Worm (Caenorhabditis elegans): ENCODE data around the gene Y43E12A.2.

The Y43E12A.2 gene

DNA sequence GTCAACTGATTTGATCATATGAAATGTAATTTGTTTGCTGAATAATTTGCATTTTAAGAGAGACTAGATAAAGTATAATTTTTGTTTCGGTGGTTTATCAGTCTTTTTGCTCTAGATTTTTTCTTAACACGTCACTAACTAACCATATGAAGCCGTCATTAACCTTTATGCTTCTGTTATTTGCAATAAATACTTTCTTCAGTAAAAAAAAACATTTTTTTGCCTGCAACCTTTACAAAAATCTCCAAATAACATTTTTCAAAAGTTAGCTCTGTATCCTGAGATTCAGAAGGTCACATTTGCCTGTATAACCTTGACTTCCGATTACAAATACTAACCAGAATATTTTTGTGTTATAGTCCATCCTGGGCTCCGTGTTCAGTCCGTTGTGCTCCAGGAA lies 11.1 kb upstream of the Y43E12A.2 start:
- no peak for TF ChIP-seq hlh-11 (tag; optimal IDR thresholded peaks at IDR 0.05)
- no peak for TF ChIP-seq ZK546.5 (tag; optimal IDR thresholded peaks at IDR 0.05)
- TF ChIP-seq lim-7 (GFP tag; IDR thresholded peaks at IDR 0.05) = no peak
- peak; percentile 91 for TF ChIP-seq aha-1 (tag)
- TF ChIP-seq nhr-11 (tag; optimal IDR thresholded peaks at IDR 0.05) = no peak

DNA sequence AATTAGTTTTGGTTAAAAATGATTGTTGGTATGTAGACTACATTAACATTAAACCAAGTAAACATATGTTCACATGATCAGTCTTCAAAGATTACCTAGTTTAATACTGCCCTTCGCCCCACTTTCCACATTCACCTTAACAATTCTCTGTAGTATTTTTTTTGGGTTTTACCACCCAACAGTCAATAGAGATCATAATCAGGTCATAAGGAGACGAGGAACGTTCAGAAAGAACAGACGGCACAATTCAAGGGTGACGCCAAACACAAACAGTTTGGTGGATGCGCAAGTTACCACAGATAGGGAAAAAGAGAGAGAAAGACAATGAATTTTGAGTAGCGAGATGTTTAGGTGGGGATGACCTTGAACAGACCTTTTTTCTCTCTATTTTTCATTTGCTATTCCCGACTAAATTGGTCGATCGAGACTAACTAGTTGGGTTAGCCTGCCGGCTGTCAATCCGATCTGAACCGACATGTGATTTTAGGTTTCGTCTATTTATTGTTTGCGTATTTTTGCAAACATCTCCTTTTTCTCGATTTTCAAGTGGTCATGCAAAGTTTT lies 10.1 kb upstream of the Y43E12A.2 start:
- TF ChIP-seq Y48G9A.11 (GFP tag; IDR thresholded peaks at IDR 0.05) (no peak), daf-8 (GFP tag; IDR thresholded peaks at IDR 0.05) (no peak), pha-4 (GFP tag; IDR thresholded peaks at IDR 0.05) (no peak), pha-4 (tag; optimal IDR thresholded peaks at IDR 0.05) (no peak), nhr-102 (tag; optimal IDR thresholded peaks at IDR 0.05) (no peak), hmg-1.1 (GFP tag; IDR thresholded peaks at IDR 0.05) (no peak), mxl-3 (GFP tag; optimal IDR thresholded peaks at IDR 0.05) (peak; percentile 28), duxl-1 (tag; optimal IDR thresholded peaks at IDR 0.05; ENCODE audit: poor library complexity) (no peak), mxl-2 (GFP tag; conservative IDR thresholded peaks at IDR 0.05) (no peak), lin-1 (GFP tag; IDR thresholded peaks at IDR 0.05) (no peak), fkh-10 (GFP tag; optimal IDR thresholded peaks at IDR 0.05) (no peak), arid-1 (GFP tag; conservative IDR thresholded peaks at IDR 0.05) (no peak), zag-1 (tag; optimal IDR thresholded peaks at IDR 0.05) (no peak), rbr-2 (tag; optimal IDR thresholded peaks at IDR 0.05) (no peak), nhr-48 (tag; optimal IDR thresholded peaks at IDR 0.05) (no peak), ceh-32 (tag; optimal IDR thresholded peaks at IDR 0.05; ENCODE audit: poor library complexity) (no peak), zfp-3 (GFP tag; conservative IDR thresholded peaks at IDR 0.05) (no peak), vab-7 (GFP tag; IDR thresholded peaks at IDR 0.05) (no peak), Y75B8A.6 (GFP tag; IDR thresholded peaks at IDR 0.05) (no peak), nhr-76 (tag; optimal IDR thresholded peaks at IDR 0.05) (no peak), snpc-4 (tag; optimal IDR thresholded peaks at IDR 0.05) (no peak), nhr-6 (tag; optimal IDR thresholded peaks at IDR 0.05) (no peak), ceh-82 (tag; optimal IDR thresholded peaks at IDR 0.05) (no peak), F10B5.3 (tag; optimal IDR thresholded peaks at IDR 0.05) (no peak), mdt-29 (GFP tag; IDR thresholded peaks at IDR 0.05) (no peak), T26A8.4 (GFP tag; IDR thresholded peaks at IDR 0.05) (no peak), dve-1 (tag; optimal IDR thresholded peaks at IDR 0.05; ENCODE audit: insufficient read depth) (peak; percentile 23), lin-15B (tag; optimal IDR thresholded peaks at IDR 0.05) (no peak), ceh-20 (GFP tag; IDR thresholded peaks at IDR 0.05) (no peak), tag-97 (GFP tag; IDR thresholded peaks at IDR 0.05) (no peak), fos-1 (tag; optimal IDR thresholded peaks at IDR 0.05) (no peak), hlh-30 (tag; optimal IDR thresholded peaks at IDR 0.05; ENCODE audit: insufficient read depth) (peak; percentile 26), nhr-28 (tag; optimal IDR thresholded peaks at IDR 0.05) (peak; percentile 65), ztf-7 (tag; optimal IDR thresholded peaks at IDR 0.05) (no peak), nhr-77 (tag; optimal IDR thresholded peaks at IDR 0.05) (no peak), lim-7 (GFP tag; IDR thresholded peaks at IDR 0.05) (no peak), unc-39 (tag; optimal IDR thresholded peaks at IDR 0.05) (no peak), php-3 (GFP tag; IDR thresholded peaks at IDR 0.05) (no peak), egl-27 (tag; optimal IDR thresholded peaks at IDR 0.05) (no peak), hlh-11 (tag; optimal IDR thresholded peaks at IDR 0.05) (peak; percentile 17), madf-5 (GFP tag; IDR thresholded peaks at IDR 0.05) (no peak), dmd-6 (GFP tag; IDR thresholded peaks at IDR 0.05) (0 out of 2 replicates have a peak, but pooled peaks have one; percentile 5), zip-11 (GFP tag; IDR thresholded peaks at IDR 0.05) (no peak), snpc-1.2 (GFP tag; IDR thresholded peaks at IDR 0.05) (no peak), nhr-111 (GFP tag; optimal IDR thresholded peaks at IDR 0.05) (no peak), mep-1 (tag; optimal IDR thresholded peaks at IDR 0.05) (no peak), ceh-62 (tag; optimal IDR thresholded peaks at IDR 0.05) (no peak), D1046.2 (GFP tag; IDR thresholded peaks at IDR 0.05) (no peak)

Measured in whole organism, L4 larva.